Worm (Caenorhabditis elegans): ENCODE measurements around the gene spp-1.

The spp-1 gene

ce11 chrIII:10379632-10380031, 24.2 kb upstream of the spp-1 start:
- TF ChIP-seq lsy-2 (tag; optimal IDR thresholded peaks at IDR 0.05) (peak in 1 of 2 experiments; percentile 23), elt-1 (tag; optimal IDR thresholded peaks at IDR 0.05) (no peak), peb-1 (tag; optimal IDR thresholded peaks at IDR 0.05) (no peak), nhr-23 (tag; optimal IDR thresholded peaks at IDR 0.05) (no peak), sma-9 (GFP tag; optimal IDR thresholded peaks at IDR 0.05) (no peak), sma-9 (tag; optimal IDR thresholded peaks at IDR 0.05) (no peak), skn-1 (tag; optimal IDR thresholded peaks at IDR 0.05) (no peak), sem-4 (tag; optimal IDR thresholded peaks at IDR 0.05) (no peak), nhr-6 (tag; optimal IDR thresholded peaks at IDR 0.05) (no peak), ama-1 (optimal IDR thresholded peaks at IDR 0.05) (no peak), mdl-1 (tag; optimal IDR thresholded peaks at IDR 0.05) (no peak), F13H6.1 (tag; optimal IDR thresholded peaks at IDR 0.05) (peak; percentile 16), ceh-16 (tag; optimal IDR thresholded peaks at IDR 0.05) (no peak), C34F6.9 (tag; optimal IDR thresholded peaks at IDR 0.05) (peak; percentile 33), ztf-11 (tag; optimal IDR thresholded peaks at IDR 0.05) (no peak), unc-55 (GFP tag; optimal IDR thresholded peaks at IDR 0.05) (no peak), crh-2 (tag; optimal IDR thresholded peaks at IDR 0.05) (peak; percentile 82)

DNA sequence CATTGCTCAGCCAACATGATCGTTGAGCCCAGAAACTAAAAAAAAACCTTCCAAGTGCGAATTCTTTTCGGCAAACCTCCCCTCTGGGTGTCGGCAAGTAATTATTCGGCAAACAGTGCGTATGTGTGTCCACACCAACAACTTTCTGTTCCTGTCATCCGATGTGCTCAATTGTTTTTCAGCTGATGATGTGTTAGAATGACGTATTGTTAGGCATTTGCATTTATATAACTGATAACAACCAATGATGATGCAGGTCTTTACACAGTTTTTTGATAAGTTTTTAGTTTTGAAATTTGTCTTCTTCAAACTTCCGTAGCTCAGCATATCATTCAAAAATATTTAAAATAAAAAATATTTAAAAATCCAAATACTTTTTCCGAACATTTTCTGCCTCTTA, 23.4 kb upstream of the spp-1 start:
- no peak for TF ChIP-seq elt-3 (tag; optimal IDR thresholded peaks at IDR 0.05)
- no peak for TF ChIP-seq alr-1 (tag; optimal IDR thresholded peaks at IDR 0.05)
- TF ChIP-seq sma-3 (GFP tag; optimal IDR thresholded peaks at IDR 0.05) = no peak
- peak; percentile 1 for TF ChIP-seq sma-9 (GFP tag; optimal IDR thresholded peaks at IDR 0.05)
- no peak for TF ChIP-seq sma-9 (tag; optimal IDR thresholded peaks at IDR 0.05)
- peak; percentile 72 for TF ChIP-seq fos-1 (tag; optimal IDR thresholded peaks at IDR 0.05)

DNA sequence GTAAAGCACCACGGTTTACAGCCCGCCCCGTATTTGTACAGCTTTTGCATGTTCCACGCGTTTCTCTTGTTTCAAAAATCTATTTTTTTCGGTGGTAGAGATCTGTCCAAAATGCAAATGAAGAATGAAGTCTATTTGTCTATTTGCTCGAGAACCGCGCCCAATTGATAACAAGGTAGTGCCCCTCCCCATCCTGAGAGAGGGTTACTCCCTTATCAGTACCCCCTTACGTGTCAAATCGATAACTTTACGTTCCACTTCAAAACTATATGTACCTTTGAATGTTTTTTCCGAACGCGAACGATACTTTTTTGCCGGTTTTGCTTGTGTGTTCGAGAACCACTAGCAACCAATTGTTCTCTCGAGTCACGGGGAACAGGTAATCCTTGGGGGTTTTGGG, 20.6 kb upstream of the spp-1 start:
- peak; percentile 85 for TF ChIP-seq fos-1 (tag; optimal IDR thresholded peaks at IDR 0.05)
- TF ChIP-seq egl-27 (tag; optimal IDR thresholded peaks at IDR 0.05) = no peak
- TF ChIP-seq R02D3.7 (tag; optimal IDR thresholded peaks at IDR 0.05) = no peak
- no peak for TF ChIP-seq aly-2 (tag; optimal IDR thresholded peaks at IDR 0.05)
- TF ChIP-seq sem-4 (tag; optimal IDR thresholded peaks at IDR 0.05) = no peak
- no peak for TF ChIP-seq unc-39 (tag; optimal IDR thresholded peaks at IDR 0.05)
- TF ChIP-seq lin-11 (tag; optimal IDR thresholded peaks at IDR 0.05) = no peak
- TF ChIP-seq crh-2 (tag; optimal IDR thresholded peaks at IDR 0.05) = peak; percentile 19

DNA sequence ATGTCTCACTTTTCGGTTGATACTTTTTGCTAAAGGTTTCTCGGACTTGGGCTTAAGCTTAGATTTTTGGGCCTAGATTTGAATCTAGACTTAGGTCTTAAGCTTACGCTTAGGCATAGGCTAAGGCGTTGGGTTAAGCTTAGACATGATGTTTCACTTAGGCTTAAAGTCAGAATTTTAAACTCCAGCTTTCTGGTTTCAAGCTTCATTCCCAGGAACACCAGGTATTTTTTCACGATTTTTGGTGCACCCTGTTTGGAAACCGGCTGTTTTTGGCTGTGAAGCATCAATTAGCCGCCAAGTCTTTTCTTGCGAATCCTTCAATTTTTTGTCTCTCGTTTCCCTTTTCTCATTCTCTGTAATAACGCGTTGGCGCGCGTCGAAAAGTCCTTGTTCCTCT, 18.4 kb upstream of the spp-1 start:
- TF ChIP-seq sma-9 (GFP tag; optimal IDR thresholded peaks at IDR 0.05) = no peak
- no peak for TF ChIP-seq sma-9 (tag; optimal IDR thresholded peaks at IDR 0.05)

ce11 chrIII:10367355-10367909, 12.0 kb upstream of the spp-1 start:
- TF ChIP-seq zag-1 (tag; optimal IDR thresholded peaks at IDR 0.05) (peak; percentile 10), peb-1 (tag; optimal IDR thresholded peaks at IDR 0.05) (no peak), nhr-129 (tag; optimal IDR thresholded peaks at IDR 0.05) (peak; percentile 18), unc-55 (GFP tag; optimal IDR thresholded peaks at IDR 0.05) (peak; percentile 44), C34F6.9 (tag; optimal IDR thresholded peaks at IDR 0.05) (peak; percentile 45), lsy-2 (tag; optimal IDR thresholded peaks at IDR 0.05) (peak in 1 of 2 experiments; percentile 24), crh-2 (tag; optimal IDR thresholded peaks at IDR 0.05) (no peak)

DNA sequence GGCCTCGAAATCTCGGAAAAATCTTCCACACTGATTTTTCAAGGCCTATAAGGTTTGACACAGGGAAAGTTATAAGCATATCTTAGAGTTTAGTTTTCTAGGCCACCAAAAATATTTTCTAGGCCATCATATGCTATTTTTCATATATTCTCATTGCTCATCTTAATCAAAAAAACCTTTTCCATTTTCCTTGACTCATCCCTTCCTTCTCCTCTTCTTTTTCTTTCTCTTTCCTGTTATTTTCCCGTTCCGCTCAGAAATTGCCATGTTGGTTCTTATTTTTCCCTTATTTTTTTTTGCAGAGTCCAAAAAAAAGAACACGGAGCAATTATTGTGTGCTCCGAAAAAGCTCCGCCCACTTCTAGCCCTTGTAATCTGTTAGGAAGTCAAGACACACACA, 9.2 kb upstream of the spp-1 start, which contains the start of gene tbc-8:
TSS of gene tbc-8 (plus strand) at position 301 of the 400 bp plus-strand sequence.
- TF ChIP-seq lin-11 (tag; optimal IDR thresholded peaks at IDR 0.05) (no peak), ztf-4 (tag; optimal IDR thresholded peaks at IDR 0.05) (no peak), unc-55 (GFP tag; optimal IDR thresholded peaks at IDR 0.05) (no peak), elt-3 (tag; optimal IDR thresholded peaks at IDR 0.05) (no peak), nhr-10 (tag; optimal IDR thresholded peaks at IDR 0.05) (no peak), F13H6.1 (tag; optimal IDR thresholded peaks at IDR 0.05) (no peak), fos-1 (tag; optimal IDR thresholded peaks at IDR 0.05) (no peak), mab-5 (tag; optimal IDR thresholded peaks at IDR 0.05) (no peak), ceh-16 (tag; optimal IDR thresholded peaks at IDR 0.05) (no peak), Y55F3AM.14 (GFP tag; optimal IDR thresholded peaks at IDR 0.05) (no peak), ztf-1 (GFP tag; conservative IDR thresholded peaks at IDR 0.05) (no peak), blmp-1 (tag; optimal IDR thresholded peaks at IDR 0.05; ENCODE audit: insufficient read depth) (no peak), lin-39 (tag; optimal IDR thresholded peaks at IDR 0.05) (no peak), ceh-82 (tag; optimal IDR thresholded peaks at IDR 0.05) (no peak), egl-27 (tag; optimal IDR thresholded peaks at IDR 0.05) (no peak)

Measured in whole organism, L2 larva.